Fruit fly (Drosophila melanogaster): ENCODE measurements around the gene CG4009.
A peak's percentile ranks its signal among the peaks of the same experiment; 100 is the strongest.

The CG4009 gene

DNA sequence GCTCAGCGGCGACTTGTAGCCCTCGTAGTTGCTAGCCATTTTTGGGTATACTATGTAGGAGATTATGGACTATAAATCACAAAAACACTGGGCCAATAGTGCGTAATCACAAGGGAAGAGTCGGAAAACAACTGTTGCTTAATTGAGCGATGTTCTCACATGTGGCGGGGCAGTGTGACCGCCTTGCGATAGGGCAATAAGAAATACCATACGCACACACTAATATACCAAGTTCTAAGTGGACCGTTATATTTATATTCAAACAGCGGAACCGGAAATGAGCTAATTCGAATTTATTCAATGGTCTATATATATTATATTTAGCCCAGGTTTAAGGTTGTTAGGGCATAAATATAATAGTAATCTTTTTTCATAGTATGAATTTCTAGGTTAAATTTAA lies 14.9 kb downstream of the CG4009 start, which contains the start of gene Adsl (continued):
- TF ChIP-seq Ets96B (tag; optimal IDR thresholded peaks at IDR 0.05) (no peak), CG15336 (GFP tag; IDR thresholded peaks at IDR 0.05) (no peak), Smox (GFP tag; optimal IDR thresholded peaks at IDR 0.05) (no peak), Sox15 (GFP tag; optimal IDR thresholded peaks at IDR 0.05) (no peak), OdsH (GFP tag; optimal IDR thresholded peaks at IDR 0.05) (peak; percentile 24), vri (GFP tag; optimal IDR thresholded peaks at IDR 0.05) (no peak), dac (GFP tag; optimal IDR thresholded peaks at IDR 0.05) (no peak), net (GFP tag; optimal IDR thresholded peaks at IDR 0.05) (peak; percentile 65), fkh (GFP tag; optimal IDR thresholded peaks at IDR 0.05) (no peak), lz (GFP tag; optimal IDR thresholded peaks at IDR 0.05) (peak; percentile 60), CG34406 (GFP tag; optimal IDR thresholded peaks at IDR 0.05) (peak; percentile 62), Met (GFP tag; optimal IDR thresholded peaks at IDR 0.05) (peak; percentile 67), eg (GFP tag; IDR thresholded peaks at IDR 0.05) (peak; percentile 31; the same call in 1 of the 3 replicates), achi (GFP tag; optimal IDR thresholded peaks at IDR 0.05) (no peak)

DNA sequence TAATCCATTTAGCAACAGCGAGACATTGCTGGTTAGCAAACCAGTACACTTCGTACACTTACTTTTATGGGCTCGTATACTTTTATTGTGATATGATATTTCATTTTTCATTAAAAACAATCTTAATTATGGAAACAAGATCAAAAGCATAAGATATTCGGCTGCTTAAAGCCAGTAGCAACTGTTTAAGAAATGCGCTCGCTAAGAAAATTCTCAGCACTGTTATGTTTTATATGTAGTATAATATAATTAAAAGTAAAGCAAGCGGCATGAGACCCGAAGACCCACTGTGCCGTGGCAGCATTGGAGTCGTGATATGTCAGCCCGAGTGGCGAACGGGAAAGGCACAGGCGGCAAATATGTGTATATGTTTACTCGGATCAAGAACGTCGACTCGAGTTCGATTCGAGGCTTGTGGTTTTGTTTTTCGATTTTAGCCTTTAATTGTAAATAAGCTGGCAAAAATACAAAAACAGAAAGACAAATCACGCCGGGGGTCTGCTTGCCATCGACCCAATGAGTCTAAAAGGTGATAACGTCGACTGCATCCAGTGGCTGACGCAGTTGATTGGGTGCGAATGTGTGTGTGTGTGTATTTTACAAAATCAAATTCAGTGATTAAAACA lies 16.8 kb downstream of the CG4009 start:
- TF ChIP-seq CG9139 (GFP tag; optimal IDR thresholded peaks at IDR 0.05) (peak; percentile 56), dsx (GFP tag; optimal IDR thresholded peaks at IDR 0.05; ENCODE audit: poor library complexity, severe bottlenecking) (peak; percentile 57), spab (GFP tag; optimal IDR thresholded peaks at IDR 0.05) (peak; percentile 21), CG6808 (GFP tag; optimal IDR thresholded peaks at IDR 0.05) (peak; percentile 63), Lpt (GFP tag; optimal IDR thresholded peaks at IDR 0.05) (no peak), Hr4 (GFP tag; optimal IDR thresholded peaks at IDR 0.05) (peak; percentile 22), CG10631 (GFP tag; optimal IDR thresholded peaks at IDR 0.05) (peak; percentile 31), CG3032 (tag; optimal IDR thresholded peaks at IDR 0.05) (peak; percentile 24), svp (GFP tag) (peak; percentile 97), acj6 (GFP tag; optimal IDR thresholded peaks at IDR 0.05) (no peak), OdsH (GFP tag; optimal IDR thresholded peaks at IDR 0.05) (peak; percentile 8), CG8632 (GFP tag; optimal IDR thresholded peaks at IDR 0.05) (peak; percentile 1), achi (GFP tag; optimal IDR thresholded peaks at IDR 0.05) (peak; percentile 31), ss (GFP tag; optimal IDR thresholded peaks at IDR 0.05) (peak; percentile 55 to 59), CG10669 (GFP tag; optimal IDR thresholded peaks at IDR 0.05) (peak; percentile 42), CG1621 (tag; optimal IDR thresholded peaks at IDR 0.05) (peak; percentile 26), pdm3 (GFP tag; optimal IDR thresholded peaks at IDR 0.05) (peak; percentile 16), net (GFP tag; optimal IDR thresholded peaks at IDR 0.05) (peak; percentile 30), CG6276 (GFP tag; optimal IDR thresholded peaks at IDR 0.05) (no peak), CG16779 (tag; optimal IDR thresholded peaks at IDR 0.05) (peak; percentile 3), fkh (GFP tag; optimal IDR thresholded peaks at IDR 0.05) (no peak), CG3919 (GFP tag; optimal IDR thresholded peaks at IDR 0.05) (no peak), Eip78C (GFP tag) (peak; percentile 78), salr (GFP tag; optimal IDR thresholded peaks at IDR 0.05) (peak in 1 of 2 experiments; percentile 13), Ets96B (tag; optimal IDR thresholded peaks at IDR 0.05) (peak; percentile 48)

DNA sequence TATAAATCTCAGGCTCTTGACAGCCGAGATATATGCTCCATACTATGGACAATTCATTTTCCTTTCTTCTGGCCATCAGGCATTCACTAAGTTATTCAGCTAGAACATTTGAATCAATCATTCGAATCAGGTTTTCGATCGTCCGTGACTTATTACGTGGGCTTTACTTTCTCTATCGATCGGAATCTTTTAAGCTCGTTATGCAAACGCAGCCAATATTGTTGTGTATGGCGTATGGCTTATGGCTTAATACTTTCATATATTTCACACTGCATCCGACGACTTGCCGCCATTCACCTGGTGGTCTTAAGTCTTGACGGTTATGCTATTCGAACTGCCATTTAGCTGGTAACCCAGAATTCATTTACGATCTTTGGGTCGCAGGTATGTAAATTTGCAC lies 19.7 kb downstream of the CG4009 start:
- TF ChIP-seq OdsH (GFP tag; optimal IDR thresholded peaks at IDR 0.05) (no peak), Eip78C (GFP tag) (no peak), CG11902 (GFP tag; optimal IDR thresholded peaks at IDR 0.05) (no peak), Sox15 (GFP tag; optimal IDR thresholded peaks at IDR 0.05) (no peak), spab (GFP tag; optimal IDR thresholded peaks at IDR 0.05) (no peak), CG8119 (GFP tag; IDR thresholded peaks at IDR 0.05) (no peak), achi (GFP tag; optimal IDR thresholded peaks at IDR 0.05) (no peak), CG9139 (GFP tag; optimal IDR thresholded peaks at IDR 0.05) (no peak), dsx (GFP tag; optimal IDR thresholded peaks at IDR 0.05; ENCODE audit: poor library complexity, severe bottlenecking) (no peak), CG8319 (GFP tag; optimal IDR thresholded peaks at IDR 0.05) (no peak)
